Worm (Caenorhabditis elegans): ENCODE data around the gene clec-218.

DNA sequence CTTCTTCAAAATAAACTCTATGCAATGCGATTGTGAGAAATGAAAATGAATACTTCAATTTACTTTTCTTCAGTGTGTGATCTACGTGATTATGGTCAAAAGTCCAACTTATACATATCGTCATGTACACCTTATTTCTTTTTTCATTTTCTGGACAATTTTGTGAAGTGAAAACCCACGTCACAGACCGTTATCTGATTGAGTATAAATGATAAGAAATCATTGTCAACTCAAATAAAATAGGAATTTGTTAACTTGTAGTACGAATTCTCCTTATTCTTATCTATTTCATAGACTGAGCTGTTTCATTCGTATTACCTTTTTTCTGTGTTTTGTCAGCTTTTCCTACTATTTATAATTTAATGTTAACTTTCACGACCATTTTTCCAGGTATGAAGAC is 35.7 kb upstream of the clec-218 start, which contains the start of gene asp-5:
- TF ChIP-seq snpc-4 (GFP tag; optimal IDR thresholded peaks at IDR 0.05) (no peak), snpc-4 (tag; optimal IDR thresholded peaks at IDR 0.05) (no peak), hmg-1.2 (GFP tag; IDR thresholded peaks at IDR 0.05) (no peak), ztf-22 (GFP tag; optimal IDR thresholded peaks at IDR 0.05) (no peak), sptf-2 (GFP tag; optimal IDR thresholded peaks at IDR 0.05) (no peak), ets-4 (GFP tag; optimal IDR thresholded peaks at IDR 0.05) (no peak), unc-62 (GFP tag; optimal IDR thresholded peaks at IDR 0.05) (no peak), ceh-40 (GFP tag; IDR thresholded peaks at IDR 0.05) (no peak), lin-26 (GFP tag; IDR thresholded peaks at IDR 0.05) (no peak), B0336.3 (GFP tag; IDR thresholded peaks at IDR 0.05) (no peak), snpc-3.4 (tag; optimal IDR thresholded peaks at IDR 0.05) (no peak), hsf-1 (GFP tag; IDR thresholded peaks at IDR 0.05) (no peak), madf-3 (GFP tag; IDR thresholded peaks at IDR 0.05) (no peak)
